Fruit fly (Drosophila melanogaster): ENCODE data around the gene Tsr1.

The Tsr1 gene

dm6 chr3L:21383440-21383839, 48.4 kb downstream of the Tsr1 start:
- TF ChIP-seq psq (optimal IDR thresholded peaks at IDR 0.05) (no peak), ttk (optimal IDR thresholded peaks at IDR 0.05) (no peak), Myc (optimal IDR thresholded peaks at IDR 0.05) (no peak), h (optimal IDR thresholded peaks at IDR 0.05) (no peak), Sin3A (optimal IDR thresholded peaks at IDR 0.05) (no peak), insv (optimal IDR thresholded peaks at IDR 0.05) (no peak)

dm6 chr3L:21385699-21386098, 50.7 kb downstream of the Tsr1 start:
- TF ChIP-seq insv (optimal IDR thresholded peaks at IDR 0.05) (no peak), Myc (optimal IDR thresholded peaks at IDR 0.05) (no peak), Sin3A (optimal IDR thresholded peaks at IDR 0.05) (no peak)

- TF ChIP-seq Sin3A (optimal IDR thresholded peaks at IDR 0.05) (no peak), ttk (optimal IDR thresholded peaks at IDR 0.05) (no peak), psq (optimal IDR thresholded peaks at IDR 0.05) (no peak), insv (optimal IDR thresholded peaks at IDR 0.05) (no peak), h (optimal IDR thresholded peaks at IDR 0.05) (no peak), Myc (optimal IDR thresholded peaks at IDR 0.05) (no peak)
Observed at dm6 chr3L:21386917-21387316, 51.9 kb downstream of the Tsr1 start.

All from Kc167 (cell line).